Worm (Caenorhabditis elegans) whole organism, L4/young adult: Measurements from ENCODE around the gene cap-2.

Experiments used
- dao-5 ChIP-seq: sonication (generic microtip); optimal IDR thresholded peaks from 2 replicates; lab custom pipeline; 2016; ENCODE audit warnings: missing genotype, missing genetic modification characterization, moderate library complexity, missing compliant biosample characterization
- him-1 ChIP-seq: sonication (generic microtip); optimal IDR thresholded peaks from 2 replicates; lab custom pipeline; 2016; ENCODE audit warnings: missing genotype, missing genetic modification reagents, missing genetic modification characterization, missing compliant biosample characterization

DNA sequence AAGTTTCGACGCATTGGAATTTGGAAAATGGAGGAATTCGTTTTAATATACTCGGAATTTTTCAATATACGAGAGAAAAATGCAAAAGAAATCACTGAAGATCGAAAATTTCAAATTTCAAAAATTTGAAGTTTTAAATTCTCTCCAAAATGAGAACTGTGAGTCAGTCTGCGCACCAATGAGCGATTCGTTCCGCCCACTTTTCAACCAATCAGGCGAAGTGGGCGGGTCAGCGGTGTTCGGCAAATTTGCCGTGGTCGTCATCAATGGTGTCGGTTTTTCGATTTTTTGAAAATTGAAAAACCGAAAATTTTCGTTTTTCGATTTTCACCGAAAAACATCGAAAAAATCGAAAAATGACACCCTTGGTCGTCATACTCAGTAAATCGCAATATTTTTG, 30.4 kb upstream of the cap-2 start:
- TF ChIP-seq him-1 (tag; lab: Kevin White, UChicago) (no peak), dao-5 (no peak)
